Worm (Caenorhabditis elegans): ENCODE data around the gene oxy-4.

The oxy-4 gene

DNA sequence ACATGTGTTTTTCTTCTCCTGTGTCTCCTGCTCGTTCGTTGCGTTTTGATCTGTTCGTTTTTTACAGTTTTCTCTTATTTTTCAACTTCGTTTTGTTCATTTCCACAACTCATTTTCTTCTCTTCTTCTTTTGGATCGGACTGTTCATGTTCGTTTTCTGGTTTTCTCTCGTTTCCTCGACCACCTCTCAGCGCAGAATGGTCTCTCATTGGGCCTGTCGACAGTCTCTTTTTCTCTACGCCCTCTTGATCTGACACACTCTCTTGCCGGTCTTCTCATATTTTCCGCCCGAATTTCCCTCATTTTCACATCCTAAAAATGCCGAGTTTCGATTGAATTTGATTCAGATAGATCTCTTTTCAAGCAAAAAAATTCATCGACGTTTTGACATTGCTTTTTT, 23.1 kb upstream of the oxy-4 start:
- TF ChIP-seq aha-1 (tag) (peak; percentile 5), F26F4.8 (GFP tag; conservative IDR thresholded peaks at IDR 0.05) (no peak), nhr-28 (tag; optimal IDR thresholded peaks at IDR 0.05) (peak; percentile 4), F10B5.3 (tag; optimal IDR thresholded peaks at IDR 0.05) (no peak)

DNA sequence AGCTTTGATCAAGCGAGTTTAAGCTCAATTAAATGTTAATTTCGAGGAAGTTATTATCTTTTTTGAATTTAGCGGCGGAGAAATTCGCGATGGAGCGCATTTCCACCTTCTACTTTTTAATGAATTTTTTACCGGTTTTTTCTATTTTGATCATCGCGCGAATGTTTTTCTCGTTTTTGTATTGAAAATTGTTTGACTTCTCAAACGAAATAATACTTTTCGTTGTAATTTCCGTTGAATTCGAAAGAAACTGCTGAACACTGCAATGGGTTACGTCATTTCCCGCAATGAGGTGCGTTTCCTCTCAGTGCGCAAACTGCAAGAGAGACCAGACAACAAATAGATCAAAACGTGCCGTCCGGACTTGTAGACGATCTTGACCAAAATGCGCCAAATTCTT, 22.6 kb upstream of the oxy-4 start:
- TF ChIP-seq dpl-1 (GFP tag; optimal IDR thresholded peaks at IDR 0.05) (peak; percentile 1), zfp-2 (tag; optimal IDR thresholded peaks at IDR 0.05) (no peak), mxl-3 (GFP tag; optimal IDR thresholded peaks at IDR 0.05) (peak; percentile 18), madf-5 (GFP tag; IDR thresholded peaks at IDR 0.05) (no peak), snpc-4 (tag; optimal IDR thresholded peaks at IDR 0.05) (no peak), hlh-30 (tag; optimal IDR thresholded peaks at IDR 0.05; ENCODE audit: insufficient read depth) (peak; percentile 10), spr-3 (GFP tag; optimal IDR thresholded peaks at IDR 0.05) (no peak), lin-15B (tag; optimal IDR thresholded peaks at IDR 0.05) (no peak), hlh-11 (tag; optimal IDR thresholded peaks at IDR 0.05) (peak; percentile 19), aha-1 (tag) (no peak), sdz-12 (GFP tag; optimal IDR thresholded peaks at IDR 0.05) (no peak), mdl-1 (tag; optimal IDR thresholded peaks at IDR 0.05) (peak in 1 of 2 experiments; percentile 38), lin-38 (GFP tag; IDR thresholded peaks at IDR 0.05) (peak; percentile 72)

DNA sequence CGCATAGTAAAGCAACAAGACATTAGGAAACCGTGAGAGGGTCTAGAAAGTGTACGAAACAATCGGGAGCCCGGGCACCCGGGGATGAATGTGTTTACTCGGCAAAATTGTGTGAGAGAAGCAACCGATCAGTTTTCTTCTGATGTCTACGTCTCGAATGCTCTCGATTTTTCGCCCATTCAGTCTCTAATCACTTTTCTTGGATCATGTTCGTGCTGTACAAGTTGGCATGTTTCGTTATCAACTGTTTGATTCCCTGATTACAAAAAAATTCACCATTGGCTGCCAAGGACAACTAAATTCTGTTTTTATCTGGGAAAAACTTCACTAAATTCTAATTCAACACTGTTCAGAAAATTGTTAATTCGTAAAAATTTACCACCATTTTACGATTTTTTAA, 22.0 kb upstream of the oxy-4 start:
- no peak for TF ChIP-seq nhr-25 (tag; optimal IDR thresholded peaks at IDR 0.05; ENCODE audit: borderline replicate concordance, insufficient read depth)
- peak; percentile 22 for TF ChIP-seq aha-1 (tag)
- no peak for TF ChIP-seq nhr-6 (tag; optimal IDR thresholded peaks at IDR 0.05)
- no peak for TF ChIP-seq ceh-20 (GFP tag; IDR thresholded peaks at IDR 0.05)
- no peak for TF ChIP-seq nhr-11 (tag; optimal IDR thresholded peaks at IDR 0.05)
- no peak for TF ChIP-seq lin-39 (tag; optimal IDR thresholded peaks at IDR 0.05)
- TF ChIP-seq nhr-48 (tag; optimal IDR thresholded peaks at IDR 0.05) = no peak
- TF ChIP-seq mxl-3 (GFP tag; optimal IDR thresholded peaks at IDR 0.05) = no peak
- TF ChIP-seq T26A8.4 (GFP tag; IDR thresholded peaks at IDR 0.05) = no peak
- peak; percentile 31 for TF ChIP-seq nhr-28 (tag; optimal IDR thresholded peaks at IDR 0.05)
- TF ChIP-seq dmd-6 (GFP tag; IDR thresholded peaks at IDR 0.05) = peak; percentile 46
- TF ChIP-seq nhr-41 (GFP tag; IDR thresholded peaks at IDR 0.05) = no peak
- TF ChIP-seq ztf-7 (tag; optimal IDR thresholded peaks at IDR 0.05) = no peak
- TF ChIP-seq egl-27 (tag; optimal IDR thresholded peaks at IDR 0.05) = no peak
- peak in 1 of 2 experiments; percentile 76 for TF ChIP-seq unc-62 (GFP tag; optimal IDR thresholded peaks at IDR 0.05 in 1 of 2)
- no peak for TF ChIP-seq unc-62 (tag; optimal IDR thresholded peaks at IDR 0.05)
- TF ChIP-seq daf-16 (GFP tag; optimal IDR thresholded peaks at IDR 0.05) = no peak
- TF ChIP-seq daf-16 (tag; optimal IDR thresholded peaks at IDR 0.05) = peak; percentile 51
- TF ChIP-seq nhr-237 (tag; optimal IDR thresholded peaks at IDR 0.05) = no peak
- TF ChIP-seq pqm-1 (tag; optimal IDR thresholded peaks at IDR 0.05) = peak; percentile 9
- TF ChIP-seq skn-1 (tag; optimal IDR thresholded peaks at IDR 0.05) = no peak
- TF ChIP-seq hlh-11 (tag; optimal IDR thresholded peaks at IDR 0.05) = peak; percentile 34
- TF ChIP-seq dve-1 (tag; optimal IDR thresholded peaks at IDR 0.05; ENCODE audit: insufficient read depth) = peak; percentile 20
- TF ChIP-seq lin-1 (GFP tag; IDR thresholded peaks at IDR 0.05) = no peak
- TF ChIP-seq R02D3.7 (tag; optimal IDR thresholded peaks at IDR 0.05) = no peak

DNA sequence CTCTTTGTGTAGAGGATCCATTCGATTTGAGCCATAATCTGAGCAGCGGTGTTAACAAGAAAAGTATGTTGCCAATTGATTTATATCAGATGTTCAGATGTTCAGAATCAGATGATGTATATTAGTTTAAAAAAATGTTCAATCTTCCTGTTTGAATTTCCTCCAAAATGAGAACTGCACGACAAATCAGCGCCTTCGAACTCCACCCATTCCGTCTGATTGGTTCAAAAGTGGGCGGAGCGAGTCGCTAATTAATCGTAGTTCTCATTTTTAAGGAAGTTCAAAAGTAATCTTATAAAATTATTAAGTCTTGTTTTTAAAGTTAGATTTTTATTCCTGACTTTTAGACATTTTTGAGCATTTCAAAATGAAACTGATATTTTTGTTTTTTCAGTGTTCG, 20.6 kb upstream of the oxy-4 start:
- peak in 1 of 2 experiments; percentile 73 for TF ChIP-seq unc-62 (GFP tag; optimal IDR thresholded peaks at IDR 0.05 in 1 of 2)
- TF ChIP-seq unc-62 (tag; optimal IDR thresholded peaks at IDR 0.05) = no peak
- no peak for TF ChIP-seq mxl-2 (GFP tag; conservative IDR thresholded peaks at IDR 0.05)

Data from whole organism, L4 larva.